Worm (Caenorhabditis elegans) whole organism, midembryonic: ENCODE data around the gene sto-5.

Experiments
- T22C8.4 ChIP-seq: fragments of 200-800 bp; sonication (Bioruptor generic); IDR thresholded peaks from 2 replicates; pipeline ENCODE4 v1.3.6; 2022; ENCODE audit warnings: missing genetic modification characterization, missing compliant biosample characterization
- cog-1 ChIP-seq: sonication (generic microtip); optimal IDR thresholded peaks from 2 replicates; lab custom pipeline; 2016; ENCODE audit warnings: missing genetic modification characterization, missing compliant biosample characterization
- flt-1 ChIP-seq: fragments of 200-800 bp; sonication (Bioruptor generic); IDR thresholded peaks from 2 replicates; pipeline ENCODE4 v1.3.6; 2022; ENCODE audit warnings: missing genetic modification characterization, missing compliant biosample characterization
- klf-2 ChIP-seq: fragments of 200-800 bp; sonication (Bioruptor generic); conservative IDR thresholded peaks from 2 replicates; pipeline ENCODE4 v1.3.6; 2022; ENCODE audit warnings: missing genetic modification reagents, missing genetic modification characterization, missing compliant biosample characterization
- med-1 ChIP-seq: sonication (generic microtip); optimal IDR thresholded peaks from 2 replicates; lab custom pipeline; 2017; ENCODE audit warnings: missing genetic modification characterization, mild to moderate bottlenecking, missing compliant biosample characterization, antibody characterized with exemption, missing genetic modification reagents; ENCODE audit not compliant: insufficient read depth
- ref-1 ChIP-seq: fragments of 200-800 bp; sonication (Bioruptor generic); conservative IDR thresholded peaks from 2 replicates; pipeline ENCODE4 v1.3.6; 2022; ENCODE audit warnings: missing genetic modification reagents, missing genetic modification characterization, missing compliant biosample characterization
- ztf-23 ChIP-seq: fragments of 200-800 bp; sonication (Bioruptor generic); IDR thresholded peaks from 2 replicates; pipeline ENCODE4 v1.3.6; 2022; ENCODE audit warnings: missing genetic modification reagents, missing genetic modification characterization, missing compliant biosample characterization
- ztf-29 ChIP-seq: fragments of 200-800 bp; sonication (Bioruptor generic); IDR thresholded peaks from 2 replicates; pipeline ENCODE4 v1.3.6; 2022; ENCODE audit warnings: missing genetic modification reagents, missing genetic modification characterization, missing compliant biosample characterization

DNA sequence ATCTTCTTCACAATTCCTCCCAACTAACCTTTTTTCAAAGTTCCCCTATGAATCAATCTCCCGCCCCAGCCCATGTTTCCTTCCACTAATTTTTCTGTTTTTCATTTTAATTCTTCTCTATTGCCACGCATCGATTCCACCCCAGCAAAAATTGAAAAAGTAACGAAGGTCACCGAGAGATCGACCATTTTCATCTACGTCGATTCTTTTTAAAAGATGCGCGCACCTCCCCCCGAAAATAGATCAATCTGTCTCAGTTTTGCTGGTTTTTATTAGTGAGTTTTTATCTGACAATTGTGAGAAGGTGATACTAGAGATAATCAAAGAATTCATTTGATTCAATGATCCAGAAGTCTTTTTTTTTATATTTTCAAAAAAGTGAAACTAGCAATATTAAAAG is 41.2 kb downstream of the sto-5 start:
- no peak for TF ChIP-seq cog-1 (tag; lab: Kevin White, UChicago)
- TF ChIP-seq ref-1 (GFP tag; lab: Robert Waterston, UW): no peak
- no peak for TF ChIP-seq med-1 (GFP tag; lab: Kevin White, UChicago)
- no peak for TF ChIP-seq flt-1 (GFP tag; lab: Robert Waterston, UW)
- no peak for TF ChIP-seq ztf-29 (GFP tag; lab: Robert Waterston, UW)
- no peak for TF ChIP-seq T22C8.4 (GFP tag; lab: Robert Waterston, UW)
- TF ChIP-seq klf-2 (GFP tag; lab: Robert Waterston, UW): no peak
- no peak for TF ChIP-seq ztf-23 (GFP tag; lab: Robert Waterston, UW)
